Fruit fly (Drosophila melanogaster) whole organism, embryonic: ENCODE measurements around the gene Ntf-2r.
A peak's percentile ranks its signal among the peaks of the same experiment; 100 is the strongest.

ENCODE experiments used
- Atf3 ChIP-seq: fragments of 200-800 bp; sonication (Bioruptor generic); optimal IDR thresholded peaks from 3 replicates; lab custom pipeline; 2016; ENCODE audit warnings: missing biosample characterization, missing genetic modification characterization
- BEAF-32 ChIP-seq: fragments of 200-800 bp; sonication (Bioruptor generic); optimal IDR thresholded peaks from 3 replicates; lab custom pipeline; 2017; ENCODE audit warnings: missing biosample characterization, missing genetic modification characterization, mild to moderate bottlenecking, moderate library complexity, missing genetic modification reagents
- CG10209 ChIP-seq: fragments of 200-800 bp; sonication (Bioruptor generic); optimal IDR thresholded peaks from 3 replicates; lab custom pipeline; 2017; ENCODE audit warnings: missing biosample characterization, mild to moderate bottlenecking, missing genetic modification characterization, missing genetic modification reagents
- CG13775 ChIP-seq: fragments of 200-800 bp; sonication (Bioruptor generic); optimal IDR thresholded peaks from 3 replicates; lab custom pipeline; 2017; ENCODE audit warnings: missing biosample characterization, mild to moderate bottlenecking, missing genetic modification characterization
- CG14441 ChIP-seq: fragments of 200-800 bp; sonication (Bioruptor generic); IDR thresholded peaks from 2 replicates; pipeline ENCODE4 v1.3.6; 2022; ENCODE audit warnings: missing biosample characterization, missing genetic modification characterization
- CG15601 ChIP-seq: fragments of 200-800 bp; sonication (Bioruptor generic); optimal IDR thresholded peaks from 3 replicates; lab custom pipeline; 2019; ENCODE audit warnings: missing biosample characterization, mild to moderate bottlenecking, missing genetic modification characterization, moderate library complexity
- CG16815 ChIP-seq: fragments of 200-800 bp; sonication (Bioruptor generic); optimal IDR thresholded peaks from 3 replicates; lab custom pipeline; 2017; ENCODE audit warnings: missing biosample characterization, mild to moderate bottlenecking, missing genetic modification characterization
- CG18262 ChIP-seq: fragments of 200-800 bp; optimal IDR thresholded peaks from 3 replicates; lab custom pipeline; 2019; ENCODE audit warnings: missing biosample characterization, mild to moderate bottlenecking, missing genetic modification characterization, moderate library complexity
- CG31224 ChIP-seq: fragments of 200-800 bp; sonication (Bioruptor generic); IDR thresholded peaks from 2 replicates; pipeline ENCODE4 v1.3.6; 2022; ENCODE audit warnings: missing biosample characterization, missing genetic modification characterization
- CG6683 ChIP-seq: fragments of 200-800 bp; sonication (Bioruptor generic); optimal IDR thresholded peaks from 2 replicates; lab custom pipeline; 2017; ENCODE audit warnings: missing biosample characterization, mild to moderate bottlenecking, missing genetic modification characterization, missing genetic modification reagents
- CG7987 ChIP-seq: fragments of 200-800 bp; sonication (Bioruptor generic); optimal IDR thresholded peaks from 2 replicates; lab custom pipeline; 2018; ENCODE audit warnings: missing biosample characterization, mild to moderate bottlenecking, missing genetic modification characterization, moderate library complexity
- CG8290 ChIP-seq, 3 experiments: fragments of 200-800 bp; sonication (Bioruptor generic); optimal IDR thresholded peaks; 2 replicates each; lab custom pipeline; 2016 to 2019; ENCODE audit warnings: missing biosample characterization in 3 of 3, missing genetic modification characterization in 3 of 3, mild to moderate bottlenecking in 2 of 3, moderate library complexity in 1 of 3
- CG8765 ChIP-seq: fragments of 200-800 bp; sonication (Bioruptor generic); IDR thresholded peaks from 2 replicates; pipeline ENCODE4 v1.3.6; 2022; ENCODE audit warnings: missing biosample characterization, missing genetic modification characterization
- CG9727 ChIP-seq: fragments of 200-800 bp; sonication (Bioruptor generic); optimal IDR thresholded peaks from 3 replicates; lab custom pipeline; 2017; ENCODE audit warnings: missing biosample characterization, mild to moderate bottlenecking, missing genetic modification characterization
- D ChIP-seq, 2 experiments: fragments of 200-800 bp in 1 of 2; fragments of >200 bp in 1 of 2; sonication (Bioruptor generic) in 1 of 2; optimal IDR thresholded peaks; 2 replicates in 1 of 2; 3 replicates in 1 of 2; lab custom pipeline; 2017; ENCODE audit warnings: mild to moderate bottlenecking in 1 of 2, missing biosample characterization in 1 of 2, missing genetic modification characterization in 1 of 2, missing genetic modification reagents in 1 of 2
- D19A ChIP-seq: fragments of 200-800 bp; optimal IDR thresholded peaks from 3 replicates; lab custom pipeline; 2019; ENCODE audit warnings: missing biosample characterization, mild to moderate bottlenecking, missing genetic modification characterization, moderate library complexity
- Deaf1 ChIP-seq: fragments of 200-800 bp; optimal IDR thresholded peaks from 3 replicates; lab custom pipeline; 2019; ENCODE audit warnings: missing biosample characterization, mild to moderate bottlenecking, missing genetic modification characterization, moderate library complexity
- Dp ChIP-seq: fragments of 200-800 bp; sonication (Bioruptor generic); optimal IDR thresholded peaks from 2 replicates; lab custom pipeline; 2018; ENCODE audit warnings: missing biosample characterization, mild to moderate bottlenecking, missing genetic modification characterization, moderate library complexity
- Ets97D ChIP-seq: fragments of 200-800 bp; sonication (Bioruptor generic); optimal IDR thresholded peaks from 3 replicates; lab custom pipeline; 2016; ENCODE audit warnings: missing biosample characterization, missing genetic modification characterization
- Fer2 ChIP-seq: fragments of 200-800 bp; sonication (Bioruptor generic); optimal IDR thresholded peaks from 2 replicates; lab custom pipeline; 2018; ENCODE audit warnings: missing biosample characterization, mild to moderate bottlenecking, missing genetic modification characterization, moderate library complexity
- H15 ChIP-seq: fragments of 200-800 bp; sonication (Bioruptor generic); IDR thresholded peaks from 3 replicates; pipeline ENCODE4 v1.3.6; 2022; ENCODE audit warnings: missing biosample characterization, missing genetic modification characterization
- Hmr ChIP-seq: fragments of 200-800 bp; sonication (Bioruptor generic); optimal IDR thresholded peaks from 3 replicates; lab custom pipeline; 2017; ENCODE audit warnings: mild to moderate bottlenecking, missing biosample characterization, missing genetic modification reagents, missing genetic modification characterization
- Mad ChIP-seq: fragments of 200-800 bp; sonication (Bioruptor generic); optimal IDR thresholded peaks from 2 replicates; lab custom pipeline; 2016; ENCODE audit warnings: missing biosample characterization, missing genetic modification characterization
- Poxn ChIP-seq: fragments of 200-800 bp; sonication (Bioruptor generic); IDR thresholded peaks from 2 replicates; pipeline ENCODE4 v1.3.6; 2022; ENCODE audit warnings: missing biosample characterization, missing genetic modification characterization
- Side ChIP-seq: fragments of 200-800 bp; sonication (Bioruptor generic); optimal IDR thresholded peaks from 2 replicates; lab custom pipeline; 2016; ENCODE audit warnings: missing biosample characterization, missing genetic modification characterization
- Sry-δ ChIP-seq: fragments of 200-800 bp; sonication (Bioruptor generic); optimal IDR thresholded peaks from 2 replicates; lab custom pipeline; 2016; ENCODE audit warnings: missing biosample characterization, missing genetic modification characterization
- cad ChIP-seq: fragments of >200 bp; optimal IDR thresholded peaks from 2 replicates; lab custom pipeline; 2017; ENCODE audit warnings: missing biosample characterization, missing genetic modification characterization
- chif ChIP-seq, 2 experiments: fragments of 200-800 bp; sonication (Bioruptor generic); optimal IDR thresholded peaks; 3 replicates each; lab custom pipeline; 2016; ENCODE audit warnings: missing biosample characterization in 2 of 2, missing genetic modification characterization in 2 of 2
- croc ChIP-seq: fragments of 200-800 bp; sonication (Bioruptor generic); conservative IDR thresholded peaks from 3 replicates; pipeline ENCODE4 v1.3.6; 2022; ENCODE audit warnings: missing biosample characterization, missing genetic modification characterization
- crp ChIP-seq, 2 experiments: fragments of 200-800 bp; sonication (Bioruptor generic); optimal IDR thresholded peaks; 2 replicates in 1 of 2; 3 replicates in 1 of 2; lab custom pipeline; 2017; ENCODE audit warnings: missing biosample characterization in 2 of 2, missing genetic modification characterization in 2 of 2, mild to moderate bottlenecking in 1 of 2, moderate library complexity in 1 of 2
- disco-r ChIP-seq: fragments of 200-800 bp; sonication (Bioruptor generic); optimal IDR thresholded peaks from 2 replicates; lab custom pipeline; 2016; ENCODE audit warnings: missing biosample characterization, missing genetic modification characterization
- dm ChIP-seq: fragments of 200-800 bp; sonication (Bioruptor generic); optimal IDR thresholded peaks from 3 replicates; lab custom pipeline; 2016; ENCODE audit warnings: missing biosample characterization, missing genetic modification characterization
- dpn ChIP-seq, 2 experiments: fragments of 200-800 bp; sonication (Bioruptor generic); optimal IDR thresholded peaks; 3 replicates each; lab custom pipeline; 2016; ENCODE audit warnings: missing biosample characterization in 2 of 2, missing genetic modification characterization in 2 of 2
- lov ChIP-seq, 2 experiments: fragments of 200-800 bp in 1 of 2; fragments of >200 bp in 1 of 2; sonication (Bioruptor generic) in 1 of 2; IDR thresholded peaks in 1 of 2; optimal IDR thresholded peaks in 1 of 2; 2 replicates in 1 of 2; 3 replicates in 1 of 2; pipeline versions ENCODE4 v1.3.6 to Lab custom; 2017 to 2022; ENCODE audit warnings: missing biosample characterization in 1 of 2, missing genetic modification characterization in 1 of 2
- mam ChIP-seq: fragments of 200-800 bp; sonication (Bioruptor generic); optimal IDR thresholded peaks from 3 replicates; lab custom pipeline; 2016; ENCODE audit warnings: missing biosample characterization, missing genetic modification characterization
- nom ChIP-seq: fragments of 200-800 bp; sonication (Bioruptor generic); optimal IDR thresholded peaks from 2 replicates; lab custom pipeline; 2017; ENCODE audit warnings: missing biosample characterization, missing genetic modification characterization, mild to moderate bottlenecking, moderate library complexity, missing genetic modification reagents
- peb ChIP-seq: fragments of 200-800 bp; sonication (Bioruptor generic); IDR thresholded peaks from 2 replicates; pipeline ENCODE4 v1.3.6; 2022; ENCODE audit warnings: missing biosample characterization, missing genetic modification characterization
- ranshi ChIP-seq: fragments of 200-800 bp; sonication (Bioruptor generic); IDR thresholded peaks from 2 replicates; pipeline ENCODE4 v1.3.6; 2022; ENCODE audit warnings: missing biosample characterization, missing genetic modification characterization
- run ChIP-seq: fragments of 200-800 bp; sonication (Bioruptor generic); optimal IDR thresholded peaks from 3 replicates; lab custom pipeline; 2018; ENCODE audit warnings: missing biosample characterization, mild to moderate bottlenecking, missing genetic modification characterization
- sd ChIP-seq: fragments of 200-800 bp; sonication (Bioruptor generic); optimal IDR thresholded peaks from 3 replicates; lab custom pipeline; 2018; ENCODE audit warnings: missing biosample characterization, mild to moderate bottlenecking, missing genetic modification characterization, moderate library complexity
- sens ChIP-seq: fragments of 200-800 bp; sonication (Bioruptor generic); peaks from one replicate; lab custom pipeline; 2016; ENCODE audit warnings: missing biosample characterization, missing genetic modification characterization
- shn ChIP-seq: fragments of 200-800 bp; sonication (Bioruptor generic); optimal IDR thresholded peaks from 3 replicates; lab custom pipeline; 2016; ENCODE audit warnings: missing biosample characterization, missing genetic modification characterization
- sob ChIP-seq: fragments of 200-800 bp; sonication (Bioruptor generic); IDR thresholded peaks from 2 replicates; pipeline ENCODE4 v1.3.6; 2022; ENCODE audit warnings: missing biosample characterization, missing genetic modification characterization
- stwl ChIP-seq: fragments of 200-800 bp; sonication (Bioruptor generic); optimal IDR thresholded peaks from 3 replicates; lab custom pipeline; 2018; ENCODE audit warnings: missing biosample characterization, mild to moderate bottlenecking, missing genetic modification characterization, moderate library complexity
- tna ChIP-seq: fragments of 200-800 bp; sonication (Bioruptor generic); IDR thresholded peaks from 2 replicates; pipeline ENCODE4 v1.3.6; 2022; ENCODE audit warnings: missing biosample characterization, missing genetic modification characterization; ENCODE audit not compliant: partially characterized antibody
- vnd ChIP-seq: fragments of 200-800 bp; sonication (Bioruptor generic); IDR thresholded peaks from 3 replicates; pipeline ENCODE4 v1.3.6; 2022; ENCODE audit warnings: missing biosample characterization, missing genetic modification characterization; ENCODE audit not compliant: partially characterized antibody
- vvl ChIP-seq: fragments of 200-800 bp; sonication (Bioruptor generic); IDR thresholded peaks from 2 replicates; pipeline ENCODE4 v1.3.6; 2022; ENCODE audit warnings: missing biosample characterization, missing genetic modification characterization
- z ChIP-seq: fragments of 200-800 bp; sonication (Bioruptor generic); IDR thresholded peaks from 3 replicates; pipeline ENCODE4 v1.3.6; 2022; ENCODE audit warnings: missing biosample characterization, missing genetic modification characterization
- zen ChIP-seq: fragments of 200-800 bp; sonication (Bioruptor generic); optimal IDR thresholded peaks from 3 replicates; lab custom pipeline; 2018; ENCODE audit warnings: missing biosample characterization, mild to moderate bottlenecking, missing genetic modification characterization, moderate library complexity

The Ntf-2r gene

DNA sequence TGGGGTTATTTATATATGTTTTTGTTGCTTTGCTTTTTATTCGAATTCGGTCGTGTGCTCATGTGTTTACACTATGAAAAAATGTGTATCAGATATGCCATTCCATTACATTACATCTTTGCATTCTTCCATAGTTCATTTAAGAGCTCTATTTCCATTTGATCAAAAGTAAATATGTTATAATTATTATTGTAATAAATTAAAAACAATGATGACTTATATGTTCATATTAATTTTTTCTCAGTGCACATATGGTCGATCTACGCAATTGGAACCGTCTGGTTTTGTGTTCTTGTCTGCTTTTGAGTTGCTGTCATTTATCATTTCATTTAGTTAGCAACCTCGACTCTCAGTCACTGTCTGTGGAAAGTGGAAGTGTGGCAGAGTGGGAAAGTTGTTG is 23.0 kb downstream of the Ntf-2r start (continued):
- peak; percentile 80 for TF ChIP-seq run (tag; lab: Kevin White, UChicago)
- peak; percentile 80 for TF ChIP-seq CG8765 (GFP tag; lab: Robert Waterston, UW)
- TF ChIP-seq BEAF-32 (GFP tag; lab: Kevin White, UChicago), result no peak
- TF ChIP-seq z, result no peak
- peak; percentile 91 for TF ChIP-seq H15 (GFP tag; lab: Robert Waterston, UW)
- peak; percentile 63 for TF ChIP-seq stwl
- TF ChIP-seq shn (GFP tag; lab: Kevin White, UChicago), result peak; percentile 5
- TF ChIP-seq Poxn, result 0 out of 2 replicates have a peak, but pooled peaks have one; percentile 37
- peak; percentile 87 for TF ChIP-seq CG10209
- no peak for TF ChIP-seq disco-r (GFP tag; lab: Kevin White, UChicago)
- peak; percentile 19 for TF ChIP-seq Side (GFP tag; lab: Kevin White, UChicago)
- TF ChIP-seq vvl (GFP tag; lab: Robert Waterston, UW), result peak; percentile 97
- peak; percentile 66 for TF ChIP-seq Fer2 (tag; lab: Kevin White, UChicago)
- peak; percentile 34 for TF ChIP-seq Mad (GFP tag; lab: Kevin White, UChicago)
- no peak for TF ChIP-seq tna
- TF ChIP-seq CG7987 (GFP tag; lab: Kevin White, UChicago), result no peak
- peak in 1 of 2 experiments; percentile 14 for TF ChIP-seq crp (GFP tag; optimal IDR thresholded peaks at IDR 0.05; lab: Kevin White, UChicago)
- TF ChIP-seq CG31224 (GFP tag; lab: Robert Waterston, UW), result peak; percentile 82
- TF ChIP-seq Atf3, result peak; percentile 41
- TF ChIP-seq CG18262 (tag; lab: Kevin White, UChicago), result peak; percentile 97
- TF ChIP-seq nom (GFP tag; lab: Kevin White, UChicago), result peak; percentile 87
- peak; percentile 90 for TF ChIP-seq croc
- TF ChIP-seq CG8290 (GFP tag; optimal IDR thresholded peaks at IDR 0.05; lab: Kevin White, UChicago), result peak; percentile 93
- TF ChIP-seq CG8290 (tag; optimal IDR thresholded peaks at IDR 0.05; lab: Kevin White, UChicago), result peak in 1 of 2 experiments; percentile 46
- TF ChIP-seq D (optimal IDR thresholded peaks at IDR 0.05; lab: Kevin White, UChicago), result no peak
- peak; percentile 89 for TF ChIP-seq D (GFP tag; optimal IDR thresholded peaks at IDR 0.05; lab: Kevin White, UChicago)
- TF ChIP-seq CG16815, result peak; percentile 83
- peak; percentile 81 for TF ChIP-seq CG13775
- no peak; the same call in 1 of the 2 replicates for TF ChIP-seq sob (GFP tag; lab: Robert Waterston, UW)
- peak; percentile 46 to 67 for TF ChIP-seq chif (GFP tag; optimal IDR thresholded peaks at IDR 0.05; lab: Kevin White, UChicago)
- peak; percentile 16 for TF ChIP-seq mam (GFP tag; lab: Kevin White, UChicago)
- peak; percentile 96 for TF ChIP-seq CG15601 (tag; lab: Kevin White, UChicago)
- no peak for TF ChIP-seq cad (GFP tag; lab: Kevin White, UChicago)
- peak; percentile 95 for TF ChIP-seq ranshi (GFP tag; lab: Robert Waterston, UW)
- TF ChIP-seq CG6683 (GFP tag; lab: Kevin White, UChicago), result no peak
- peak; percentile 25 for TF ChIP-seq Ets97D (GFP tag; lab: Kevin White, UChicago)
- peak; percentile 82 for TF ChIP-seq CG14441
- TF ChIP-seq CG9727 (GFP tag; lab: Kevin White, UChicago), result peak; percentile 94
- no peak for TF ChIP-seq Deaf1 (tag; lab: Kevin White, UChicago)
- no peak for TF ChIP-seq vnd
- peak; percentile 5 for TF ChIP-seq dm
- TF ChIP-seq peb (GFP tag; lab: Robert Waterston, UW), result peak; percentile 86
- peak; percentile 76 for TF ChIP-seq Hmr
- no peak for TF ChIP-seq Sry-δ
- TF ChIP-seq sens (GFP tag; lab: Kevin White, UChicago), result peak; percentile 96
- no peak for TF ChIP-seq lov (optimal IDR thresholded peaks at IDR 0.05; lab: Kevin White, UChicago)
- TF ChIP-seq lov (GFP tag; IDR thresholded peaks at IDR 0.05; lab: Robert Waterston, UW), result peak; percentile 87
- TF ChIP-seq zen (tag; lab: Kevin White, UChicago), result peak; percentile 87
- TF ChIP-seq dpn (GFP tag; optimal IDR thresholded peaks at IDR 0.05; lab: Kevin White, UChicago), result peak; percentile 50 to 87
- peak; percentile 81 for TF ChIP-seq sd (tag; lab: Kevin White, UChicago)
- TF ChIP-seq Dp (GFP tag; lab: Kevin White, UChicago), result no peak
- peak; percentile 95 for TF ChIP-seq D19A (tag; lab: Kevin White, UChicago)
